Fruit fly (Drosophila melanogaster): Measurements from ENCODE around the gene CG14711.

Gene CG14711

dm6 chr3R:11649449-11649848, 26.3 kb downstream of the CG14711 start (continued):
- TF ChIP-seq kay (GFP tag; optimal IDR thresholded peaks at IDR 0.05), result peak; percentile 84
- TF ChIP-seq grn (GFP tag; optimal IDR thresholded peaks at IDR 0.05), result peak; percentile 40
- peak; percentile 63 for TF ChIP-seq CG15601 (tag; optimal IDR thresholded peaks at IDR 0.05)
- TF ChIP-seq cas (GFP tag; IDR thresholded peaks at IDR 0.05), result peak; percentile 94
- TF ChIP-seq prd (optimal IDR thresholded peaks at IDR 0.05), result no peak
- TF ChIP-seq prd (GFP tag; IDR thresholded peaks at IDR 0.05), result peak; percentile 98
- TF ChIP-seq E2f1 (GFP tag; IDR thresholded peaks at IDR 0.05), result peak; percentile 97
- TF ChIP-seq unc-4 (GFP tag; IDR thresholded peaks at IDR 0.05; ENCODE audit: partially characterized antibody), result no peak
- peak; percentile 67; the same call in 1 of the 2 replicates for TF ChIP-seq GATAe (GFP tag; conservative IDR thresholded peaks at IDR 0.05)
- TF ChIP-seq CG9437 (GFP tag; optimal IDR thresholded peaks at IDR 0.05), result peak; percentile 85
- peak; percentile 99 for TF ChIP-seq NFAT (GFP tag; IDR thresholded peaks at IDR 0.05)
- peak; percentile 91 for TF ChIP-seq CG18476 (GFP tag; optimal IDR thresholded peaks at IDR 0.05)
- TF ChIP-seq scrt (GFP tag; optimal IDR thresholded peaks at IDR 0.05), result peak; percentile 93
- peak; percentile 92 for TF ChIP-seq CG15514 (GFP tag; optimal IDR thresholded peaks at IDR 0.05)
- peak; percentile 82 for TF ChIP-seq CG10959 (GFP tag; IDR thresholded peaks at IDR 0.05)
- peak; percentile 96 for TF ChIP-seq Bteb2 (GFP tag; optimal IDR thresholded peaks at IDR 0.05)
- peak; percentile 95 for TF ChIP-seq seq (GFP tag; IDR thresholded peaks at IDR 0.05)
- peak; percentile 87 for TF ChIP-seq CG7987 (GFP tag; optimal IDR thresholded peaks at IDR 0.05)
- peak; percentile 8 for TF ChIP-seq nom (GFP tag; optimal IDR thresholded peaks at IDR 0.05)
- TF ChIP-seq CG1603 (tag; optimal IDR thresholded peaks at IDR 0.05), result peak; percentile 93
- no peak for TF ChIP-seq zf30C (GFP tag; optimal IDR thresholded peaks at IDR 0.05)
- TF ChIP-seq CG12155 (GFP tag; optimal IDR thresholded peaks at IDR 0.05), result peak; percentile 96
- TF ChIP-seq CG8924 (tag; optimal IDR thresholded peaks at IDR 0.05), result peak; percentile 92
- peak; percentile 90 for TF ChIP-seq ham (GFP tag; IDR thresholded peaks at IDR 0.05)
- TF ChIP-seq salm (tag; optimal IDR thresholded peaks at IDR 0.05), result peak; percentile 86
- TF ChIP-seq B-H1 (GFP tag; IDR thresholded peaks at IDR 0.05), result peak; percentile 95
- peak; percentile 89 for TF ChIP-seq Hey (tag; optimal IDR thresholded peaks at IDR 0.05)
- TF ChIP-seq CG3407 (GFP tag; optimal IDR thresholded peaks at IDR 0.05), result peak; percentile 66
- no peak for TF ChIP-seq HLH4C (GFP tag; IDR thresholded peaks at IDR 0.05; ENCODE audit: partially characterized antibody)
- TF ChIP-seq CG3995 (GFP tag; optimal IDR thresholded peaks at IDR 0.05), result peak; percentile 80
- peak; percentile 99 for TF ChIP-seq CG14014 (GFP tag; IDR thresholded peaks at IDR 0.05)
- TF ChIP-seq dmrt99B (tag; optimal IDR thresholded peaks at IDR 0.05), result peak; percentile 97
- no peak for TF ChIP-seq insv (GFP tag; optimal IDR thresholded peaks at IDR 0.05)
- peak; percentile 95 for TF ChIP-seq Optix (GFP tag; IDR thresholded peaks at IDR 0.05)
- peak; percentile 99 for TF ChIP-seq vvl (GFP tag; IDR thresholded peaks at IDR 0.05)
- TF ChIP-seq CG1024 (GFP tag; IDR thresholded peaks at IDR 0.05), result peak; percentile 89
- TF ChIP-seq dan (GFP tag; IDR thresholded peaks at IDR 0.05), result peak; percentile 68
- TF ChIP-seq luna (GFP tag; optimal IDR thresholded peaks at IDR 0.05), result peak; percentile 97
- TF ChIP-seq fd96Cb (tag; optimal IDR thresholded peaks at IDR 0.05), result peak; percentile 92
- TF ChIP-seq ap (GFP tag; IDR thresholded peaks at IDR 0.05), result peak; percentile 96
- peak; percentile 94 for TF ChIP-seq Mad (GFP tag; optimal IDR thresholded peaks at IDR 0.05)
- TF ChIP-seq bcd (GFP tag; optimal IDR thresholded peaks at IDR 0.05), result peak; percentile 94
- peak; percentile 94 for TF ChIP-seq CG4404 (GFP tag; IDR thresholded peaks at IDR 0.05)
- TF ChIP-seq CG1529 (GFP tag; optimal IDR thresholded peaks at IDR 0.05), result peak; percentile 79
- TF ChIP-seq danr (GFP tag; IDR thresholded peaks at IDR 0.05), result peak; percentile 95
- peak; percentile 96 for TF ChIP-seq CG14667 (GFP tag; IDR thresholded peaks at IDR 0.05)
- peak; percentile 94 for TF ChIP-seq CG31388 (GFP tag; optimal IDR thresholded peaks at IDR 0.05)
- TF ChIP-seq C15 (GFP tag; IDR thresholded peaks at IDR 0.05), result peak; percentile 93
- peak; percentile 91 for TF ChIP-seq cwo (GFP tag; optimal IDR thresholded peaks at IDR 0.05)
- TF ChIP-seq sna (GFP tag; IDR thresholded peaks at IDR 0.05; ENCODE audit: partially characterized antibody), result no peak
- peak; percentile 80 for TF ChIP-seq CG6683 (GFP tag; optimal IDR thresholded peaks at IDR 0.05)
- peak; percentile 98 for TF ChIP-seq sisA (GFP tag; IDR thresholded peaks at IDR 0.05)

All from whole organism, embryonic.